Fruit fly (Drosophila melanogaster): ENCODE results near the gene SelG.

SelG gene

DNA sequence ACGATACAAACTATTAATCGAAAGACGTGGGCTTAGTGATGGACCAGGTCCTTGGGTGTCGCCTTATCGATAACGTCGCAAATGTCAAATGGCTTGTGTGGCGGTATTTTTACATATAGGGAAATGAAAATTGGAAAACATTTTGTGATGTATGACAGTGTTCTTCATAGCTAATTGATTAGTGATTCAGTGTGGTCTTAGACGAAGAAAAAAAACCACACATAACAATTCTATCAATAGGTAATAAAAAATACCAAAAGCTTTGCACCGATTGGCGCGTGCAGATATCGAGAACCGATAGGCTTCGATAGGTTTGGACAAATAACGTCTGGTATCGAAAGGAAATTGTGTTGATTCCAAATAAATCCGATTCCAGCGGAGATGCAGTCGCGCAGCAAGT is 18.2 kb upstream of the SelG start, which contains the start of the genes Nrd1 and CG1847:
Gene Nrd1 (minus strand): TSS at position 28 of the 400 bp plus-strand sequence.
Gene CG1847 (plus strand): TSS at position 305 of the 400 bp plus-strand sequence.
- TF ChIP-seq CTCF (optimal IDR thresholded peaks at IDR 0.05) (no peak), CG8478 (optimal IDR thresholded peaks at IDR 0.05) (no peak)

DNA sequence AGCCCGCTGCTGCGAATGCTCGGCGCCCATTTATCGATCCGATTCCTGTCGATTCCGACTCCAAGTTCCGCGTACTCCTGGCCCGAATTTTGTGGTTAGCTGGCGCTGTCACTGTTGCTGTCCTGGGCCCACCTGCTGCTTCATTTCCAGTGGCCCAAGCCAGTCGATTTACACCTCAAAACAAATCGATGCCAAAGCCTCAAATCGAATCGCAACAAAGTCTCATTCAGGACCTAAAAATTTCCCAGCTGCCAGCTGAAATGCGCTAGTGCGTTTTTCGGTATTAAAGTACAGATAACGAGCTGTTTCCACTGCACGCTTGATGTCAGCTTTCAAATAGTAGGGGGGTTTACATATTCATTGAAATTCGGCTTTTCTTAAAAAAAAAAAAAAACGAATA is 14.6 kb upstream of the SelG start, which contains the start of gene BORCS5:
Gene BORCS5 (minus strand): TSS at position 263 of the 400 bp plus-strand sequence.
- TF ChIP-seq CTCF (optimal IDR thresholded peaks at IDR 0.05): no peak
- TF ChIP-seq CG8478 (optimal IDR thresholded peaks at IDR 0.05): no peak

DNA sequence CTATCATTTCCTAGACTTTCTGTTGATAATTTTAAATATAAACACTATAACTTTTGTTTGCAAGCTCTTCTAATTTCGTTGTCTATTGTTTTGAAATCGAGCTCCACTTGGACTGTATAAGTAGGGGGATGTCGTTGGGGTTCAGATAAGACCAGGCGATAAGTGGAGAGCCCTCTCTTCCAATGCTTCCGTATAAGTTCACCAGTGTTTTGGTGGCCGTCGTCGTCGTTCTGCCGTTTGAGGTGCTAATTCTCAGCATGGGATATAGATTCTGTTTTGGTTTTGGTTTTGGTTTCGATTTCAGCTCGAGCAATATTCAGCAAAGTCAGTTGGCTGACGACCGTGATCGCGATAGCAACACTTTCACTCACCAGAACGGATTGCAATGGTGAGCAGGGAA is 14.0 kb upstream of the SelG start, which contains the start of gene CG15739:
Gene CG15739 (plus strand): TSS at position 204 of the 400 bp plus-strand sequence.
- no peak for TF ChIP-seq CG8478 (optimal IDR thresholded peaks at IDR 0.05)
- no peak for TF ChIP-seq CTCF (optimal IDR thresholded peaks at IDR 0.05)

DNA sequence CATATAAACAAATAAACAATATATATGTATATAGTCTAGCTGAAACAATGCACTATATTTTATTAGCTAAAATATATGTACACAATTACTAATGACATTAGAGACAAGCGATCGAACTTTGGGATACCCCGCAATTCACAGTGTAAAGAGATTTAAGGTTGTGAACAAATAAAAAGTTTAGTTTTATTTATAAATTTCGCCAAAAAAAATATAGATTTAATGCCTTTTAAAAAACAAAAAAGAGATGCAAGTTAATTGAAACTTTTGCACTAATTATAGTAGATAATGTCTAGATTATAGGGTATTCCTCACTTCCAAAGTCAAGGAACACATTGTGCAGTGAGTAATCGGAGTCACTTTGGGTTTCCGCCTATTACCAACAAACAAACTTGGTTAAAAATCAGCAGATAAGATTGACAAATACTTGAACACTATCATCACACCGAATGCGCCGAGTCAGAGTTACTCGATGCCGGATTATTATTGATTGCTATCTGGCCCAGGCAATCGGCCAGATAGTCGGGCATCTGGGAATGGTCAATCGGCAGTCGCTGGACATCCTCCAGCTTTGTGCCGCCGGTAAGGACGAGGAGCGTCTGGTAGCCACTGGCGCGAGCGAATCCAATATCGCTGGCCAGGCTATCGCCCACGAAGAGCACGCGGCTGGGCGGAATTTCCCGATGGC is 11.8 kb upstream of the SelG start:
- TF ChIP-seq CG8478 (optimal IDR thresholded peaks at IDR 0.05): no peak
- no peak for TF ChIP-seq CTCF (optimal IDR thresholded peaks at IDR 0.05)

DNA sequence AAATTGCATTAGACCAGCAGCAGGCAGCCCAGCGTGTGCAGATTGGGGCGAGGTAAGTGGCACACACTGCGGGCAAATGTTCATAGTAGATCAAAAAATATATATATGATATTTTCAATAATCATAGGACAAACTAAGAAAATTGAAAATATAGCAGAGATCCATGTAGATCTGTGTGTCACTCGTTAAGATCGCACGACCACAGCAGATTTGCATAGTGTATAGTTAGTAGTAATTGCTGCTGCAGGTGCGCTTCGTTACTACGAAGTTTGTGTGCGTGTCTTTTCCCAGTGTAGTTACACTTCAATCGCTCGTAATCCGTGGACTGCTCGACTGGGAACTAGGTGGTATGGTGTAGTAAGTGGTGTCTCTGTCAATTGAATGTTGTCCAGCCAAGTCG is 9.9 kb upstream of the SelG start, which contains the start of gene CG10352:
Gene CG10352 (minus strand): TSS at position 4 of the 400 bp plus-strand sequence.
- TF ChIP-seq CTCF (optimal IDR thresholded peaks at IDR 0.05) (no peak), CG8478 (optimal IDR thresholded peaks at IDR 0.05) (no peak)

DNA sequence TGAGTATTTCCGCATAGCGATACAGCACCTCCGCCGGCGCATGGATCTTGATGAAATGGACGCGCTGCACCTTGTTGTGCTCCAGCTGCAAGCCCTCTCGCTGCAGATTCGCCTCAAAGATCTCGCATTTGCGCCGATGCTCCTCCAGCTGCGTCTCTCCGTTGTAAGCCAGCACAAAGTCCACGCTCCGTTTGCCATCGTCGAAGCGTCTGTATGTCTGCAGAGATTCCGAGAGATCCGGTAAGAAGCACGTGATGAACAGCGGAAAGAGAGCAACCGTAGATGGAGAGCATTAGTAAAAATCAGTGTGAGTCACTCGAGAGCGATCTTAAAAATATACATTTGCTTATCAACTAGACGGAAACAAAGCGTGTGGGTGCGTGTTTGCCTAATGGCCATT is 5.4 kb upstream of the SelG start:
- no peak for TF ChIP-seq CG8478 (optimal IDR thresholded peaks at IDR 0.05)
- no peak for TF ChIP-seq CTCF (optimal IDR thresholded peaks at IDR 0.05)

DNA sequence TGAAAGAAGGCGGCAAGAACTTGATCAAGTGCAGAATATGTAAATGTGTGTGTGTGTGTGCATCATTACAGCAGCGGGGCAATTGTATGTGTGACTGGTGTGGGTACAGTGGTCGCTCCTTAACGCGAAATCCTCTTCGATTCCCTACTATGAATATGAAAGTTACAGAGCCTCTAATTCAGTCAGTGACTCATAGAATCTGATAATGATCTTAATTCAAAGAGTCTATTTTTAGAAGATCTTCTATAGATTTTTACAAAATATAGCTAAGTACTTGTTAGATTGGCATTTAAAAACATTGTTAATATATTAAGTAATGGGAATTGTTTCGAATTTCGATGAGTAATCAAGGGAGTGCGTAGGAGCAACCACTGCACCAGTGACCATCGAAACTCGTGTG is 4.6 kb upstream of the SelG start:
- TF ChIP-seq CG8478 (optimal IDR thresholded peaks at IDR 0.05) (no peak), CTCF (optimal IDR thresholded peaks at IDR 0.05) (no peak)

DNA sequence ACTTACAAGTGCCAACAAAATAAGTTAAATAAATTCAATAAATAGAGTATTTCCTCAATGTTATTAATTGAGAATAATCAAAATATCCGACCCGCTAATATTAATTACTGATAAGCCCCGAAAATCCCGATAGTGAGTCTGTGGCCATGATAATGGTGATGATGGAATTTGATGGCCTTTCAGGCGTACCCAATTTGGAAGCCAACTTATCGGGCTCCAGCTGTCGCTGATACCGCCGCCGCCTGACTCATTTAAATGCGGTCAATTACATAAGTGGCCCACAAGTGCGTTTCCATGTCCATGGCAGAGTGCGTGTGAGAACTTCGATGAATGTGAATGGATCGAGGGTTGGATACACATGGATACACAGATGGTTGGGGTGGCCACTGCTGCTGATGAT is 3.0 kb upstream of the SelG start:
- TF ChIP-seq CTCF (optimal IDR thresholded peaks at IDR 0.05): no peak
- no peak for TF ChIP-seq CG8478 (optimal IDR thresholded peaks at IDR 0.05)

DNA sequence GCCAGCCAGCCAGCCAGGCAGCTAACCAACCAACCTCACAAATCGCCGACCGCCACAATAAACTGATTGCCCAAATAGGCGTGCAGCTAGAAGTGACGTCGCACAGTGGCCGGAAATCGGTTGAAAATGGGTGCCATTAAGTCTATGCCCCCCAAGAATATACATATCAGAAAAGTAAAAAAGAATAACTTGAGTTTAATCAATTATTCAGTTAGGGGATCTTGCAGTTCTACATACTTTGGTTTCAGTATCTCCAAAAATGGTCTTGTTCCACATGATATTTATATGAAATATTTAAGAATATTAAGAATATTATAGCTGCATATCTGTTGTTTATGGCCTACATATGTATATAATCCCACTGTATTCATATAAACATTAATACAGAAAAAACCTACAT is 1.7 kb upstream of the SelG start:
- TF ChIP-seq CG8478 (optimal IDR thresholded peaks at IDR 0.05) (no peak), CTCF (optimal IDR thresholded peaks at IDR 0.05) (no peak)

DNA sequence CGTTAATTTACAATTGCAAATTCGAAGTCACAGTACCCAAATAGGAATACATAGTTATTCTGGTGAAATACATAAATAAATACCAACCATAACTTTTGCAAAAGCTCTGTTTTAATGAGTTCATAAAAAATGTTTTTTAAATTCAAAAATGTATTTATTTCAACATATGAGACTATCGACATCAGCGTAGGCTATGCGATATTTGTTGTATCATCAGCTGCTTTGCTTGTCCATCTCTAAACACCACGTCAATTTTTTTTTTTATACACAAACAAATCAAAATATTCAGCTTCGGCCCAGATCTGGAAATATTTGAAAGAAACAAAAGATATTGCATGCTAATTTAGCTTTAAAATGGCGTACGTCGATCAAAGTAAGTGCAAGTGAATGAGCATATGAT is 1.1 kb downstream of the SelG start, which contains the start of gene CG1840:
Gene CG1840 (plus strand): TSS at position 211 of the 400 bp plus-strand sequence.
- TF ChIP-seq CG8478 (optimal IDR thresholded peaks at IDR 0.05): no peak

DNA sequence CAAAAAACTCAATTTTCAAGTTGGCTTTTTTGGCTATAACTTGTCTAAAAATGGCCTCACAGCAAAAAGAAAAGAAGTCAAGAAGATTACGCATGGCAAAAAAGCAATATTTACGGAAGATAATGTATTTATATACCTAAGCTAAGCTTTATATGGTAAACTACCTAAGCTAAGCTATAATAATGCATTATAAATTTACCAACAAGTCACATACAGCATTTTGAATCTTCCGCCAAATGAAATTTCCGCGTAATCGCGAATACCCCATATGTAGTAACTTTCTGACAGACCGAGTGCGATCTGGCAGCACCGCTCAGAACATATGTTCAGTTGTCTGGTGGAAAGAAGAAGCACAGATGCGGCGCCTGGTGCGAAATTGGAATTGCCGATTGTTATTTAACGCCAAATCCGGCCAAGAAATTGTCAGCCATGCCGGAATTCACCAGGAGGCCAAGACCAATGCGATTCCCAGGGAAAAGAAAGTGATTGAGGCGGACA is 4.6 kb downstream of the SelG start, which contains the start of gene sicily:
Gene sicily (plus strand): TSS at position 51 of the 498 bp plus-strand sequence.
- no peak for TF ChIP-seq CTCF (optimal IDR thresholded peaks at IDR 0.05)
- no peak for TF ChIP-seq CG8478 (optimal IDR thresholded peaks at IDR 0.05)

DNA sequence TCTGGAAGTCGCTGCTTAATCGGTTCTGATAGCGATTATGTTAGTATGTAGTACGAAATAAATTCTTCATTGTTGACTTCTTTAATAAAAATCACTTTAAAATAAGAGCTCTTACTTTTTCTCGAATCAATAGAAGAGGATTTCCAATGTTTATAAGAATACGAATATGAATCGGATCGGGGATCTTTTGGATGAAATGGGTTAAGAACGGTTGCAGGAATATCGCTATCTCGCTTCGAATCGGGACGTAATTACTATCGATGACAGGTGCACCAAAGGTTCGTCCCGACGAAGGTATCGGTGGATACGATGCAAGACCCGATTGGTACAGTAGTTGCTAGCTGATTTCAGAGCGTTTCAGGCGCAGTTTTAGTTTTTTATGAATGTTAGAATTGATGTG is 6.6 kb downstream of the SelG start, which contains the start of gene wisp:
Gene wisp (plus strand): TSS at position 301 of the 400 bp plus-strand sequence.
- no peak for TF ChIP-seq CG8478 (optimal IDR thresholded peaks at IDR 0.05)
- TF ChIP-seq CTCF (optimal IDR thresholded peaks at IDR 0.05): no peak

DNA sequence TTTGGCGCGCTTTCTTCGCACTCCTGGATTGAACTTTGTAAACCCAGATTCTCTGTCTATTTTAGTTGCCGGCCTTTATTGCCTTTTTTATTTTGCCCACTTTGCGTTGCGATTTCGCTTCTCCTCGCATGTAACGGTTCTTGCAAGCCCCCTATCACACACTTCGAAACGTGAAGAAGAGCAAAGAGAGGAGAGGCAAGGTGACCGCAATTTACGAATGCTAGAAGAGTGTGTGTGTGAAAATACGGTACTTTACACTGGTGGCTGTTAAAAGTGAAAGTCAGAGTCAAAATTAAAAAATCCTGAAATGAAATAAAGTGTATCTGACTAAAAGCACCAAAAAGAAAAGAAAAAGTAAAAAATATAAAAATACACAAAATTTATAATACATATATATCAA is 7.1 kb downstream of the SelG start:
- TF ChIP-seq CTCF (optimal IDR thresholded peaks at IDR 0.05): no peak
- TF ChIP-seq CG8478 (optimal IDR thresholded peaks at IDR 0.05): no peak

DNA sequence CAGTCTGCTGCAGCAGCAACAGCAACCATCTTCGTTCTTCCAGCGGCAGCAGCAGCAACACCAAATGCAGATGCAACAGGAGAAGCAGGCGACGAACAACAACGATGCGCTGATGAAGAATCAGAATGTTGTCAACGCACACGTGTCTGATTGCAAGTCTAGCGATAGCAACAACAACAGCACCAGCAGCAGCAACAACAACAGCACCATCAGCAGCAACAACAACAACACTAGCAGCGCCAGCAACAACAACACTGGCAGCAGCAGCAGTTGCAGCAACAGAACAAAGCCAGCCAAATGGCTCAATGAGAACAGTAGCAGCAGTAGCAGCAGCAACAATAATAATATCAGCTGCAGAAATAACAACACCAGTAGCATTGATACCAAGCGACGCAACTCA is 8.1 kb downstream of the SelG start:
- TF ChIP-seq CG8478 (optimal IDR thresholded peaks at IDR 0.05): no peak
- TF ChIP-seq CTCF (optimal IDR thresholded peaks at IDR 0.05): no peak

DNA sequence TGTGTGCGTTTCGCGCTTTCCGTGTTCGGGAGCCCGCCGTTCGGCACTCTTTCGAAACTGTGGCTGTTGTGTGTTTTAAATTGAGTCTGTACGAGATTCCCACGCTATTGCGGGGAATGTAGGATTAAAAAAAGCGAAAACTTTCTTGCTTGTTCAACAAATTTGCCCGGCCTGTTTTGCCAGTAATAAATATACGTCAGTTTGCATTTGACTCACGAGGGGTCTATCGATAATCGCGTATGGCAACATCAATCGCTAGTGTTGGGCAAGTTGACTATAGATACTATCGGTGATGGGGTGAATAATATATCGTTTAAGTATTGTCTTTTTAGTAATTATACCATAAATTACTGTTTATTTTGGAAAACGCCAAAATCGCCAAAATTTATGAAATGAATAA is 18.1 kb downstream of the SelG start, which contains the start of gene Upf1:
Gene Upf1 (minus strand): TSS at position 228 of the 400 bp plus-strand sequence.
- no peak for TF ChIP-seq CTCF (optimal IDR thresholded peaks at IDR 0.05)
- TF ChIP-seq CG8478 (optimal IDR thresholded peaks at IDR 0.05): no peak

DNA sequence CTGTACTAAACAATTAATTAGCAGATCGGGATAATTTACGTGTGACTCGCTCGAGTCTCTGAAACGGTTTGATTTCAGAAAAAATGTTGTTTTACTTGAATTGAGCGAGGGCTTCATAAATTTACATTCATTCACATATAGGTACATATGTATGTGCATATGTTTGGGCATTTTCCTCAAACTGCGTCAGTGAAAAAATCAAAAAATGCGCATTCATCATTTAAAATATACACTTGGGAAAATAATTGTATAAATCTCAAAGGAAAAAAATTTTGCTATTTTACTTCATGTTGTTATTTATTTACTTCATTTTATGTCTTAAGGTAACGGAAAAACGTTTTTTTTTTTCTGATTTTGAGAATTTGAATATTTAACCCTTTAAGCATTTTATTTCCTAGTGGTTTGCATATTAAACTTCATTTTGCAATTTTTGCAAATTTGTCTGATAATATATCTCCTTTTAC is 19.8 kb downstream of the SelG start, which contains the start of gene CG43156:
Gene CG43156 (minus strand): TSS at position 51 of the 464 bp plus-strand sequence.
- TF ChIP-seq CG8478 (optimal IDR thresholded peaks at IDR 0.05): no peak
- no peak for TF ChIP-seq CTCF (optimal IDR thresholded peaks at IDR 0.05)
